Fruit fly (Drosophila melanogaster): ENCODE data around the gene ras.

DNA sequence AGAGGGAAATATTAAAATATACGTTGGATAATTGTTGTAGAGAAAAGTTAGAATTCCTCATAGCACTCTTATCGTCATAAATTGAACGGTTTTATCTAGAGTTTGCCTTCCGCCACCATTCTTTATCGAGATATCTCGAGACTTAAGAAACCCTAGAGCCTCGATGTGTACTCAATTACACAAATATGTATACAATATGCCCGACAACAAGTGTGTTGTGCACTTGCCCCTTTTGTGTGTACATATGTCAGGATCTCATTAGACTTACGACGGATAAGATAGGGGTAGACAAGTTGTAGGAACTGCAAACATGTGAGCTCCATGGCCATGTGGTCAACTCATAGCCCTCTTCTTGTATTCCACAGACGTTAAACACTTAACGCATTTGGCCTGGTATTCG lies 29.3 kb downstream of the ras start:
- no peak for TF ChIP-seq CG12071 (GFP tag; optimal IDR thresholded peaks at IDR 0.05)
- TF ChIP-seq vvl (GFP tag; IDR thresholded peaks at IDR 0.05): no peak
- no peak for TF ChIP-seq HLH4C (GFP tag; IDR thresholded peaks at IDR 0.05; ENCODE audit: partially characterized antibody)
- no peak for TF ChIP-seq Lim3 (GFP tag; IDR thresholded peaks at IDR 0.05)
- no peak for TF ChIP-seq z (GFP tag; IDR thresholded peaks at IDR 0.05)
- TF ChIP-seq usp (GFP tag; optimal IDR thresholded peaks at IDR 0.05): no peak
- no peak for TF ChIP-seq Ptx1 (GFP tag; IDR thresholded peaks at IDR 0.05)
- no peak for TF ChIP-seq Fer1 (GFP tag; optimal IDR thresholded peaks at IDR 0.05)
- TF ChIP-seq sob (GFP tag; IDR thresholded peaks at IDR 0.05): no peak
- no peak for TF ChIP-seq abd-A (tag; optimal IDR thresholded peaks at IDR 0.05)

All from whole organism, embryonic.